Worm (Caenorhabditis elegans) whole organism, L4 larva: ENCODE measurements around the gene F14D7.18.

ENCODE experiments used
- D1046.2 ChIP-seq: fragments of 200-800 bp; sonication (Bioruptor generic); IDR thresholded peaks from 2 replicates; pipeline ENCODE4 v1.3.6; 2022; ENCODE audit warnings: missing genetic modification characterization, missing compliant biosample characterization
- F37D6.2 ChIP-seq: sonication (generic microtip); optimal IDR thresholded peaks from 2 replicates; lab custom pipeline; 2016; ENCODE audit warnings: mild to moderate bottlenecking, missing genetic modification characterization, missing compliant biosample characterization
- R02D3.7 ChIP-seq: fragments of 150-350 bp; sonication (generic microtip); optimal IDR thresholded peaks from 3 replicates; lab custom pipeline; 2014; ENCODE audit warnings: missing biosample characterization, missing genetic modification characterization
- T20F7.1 ChIP-seq: fragments of 200-800 bp; sonication (Bioruptor generic); optimal IDR thresholded peaks from 2 replicates; lab custom pipeline; 2018; ENCODE audit warnings: mild to moderate bottlenecking, missing genetic modification characterization, missing compliant biosample characterization
- T26A8.4 ChIP-seq: fragments of 200-800 bp; sonication (Bioruptor generic); IDR thresholded peaks from 2 replicates; pipeline ENCODE4 v1.3.6; 2022; ENCODE audit warnings: missing genetic modification characterization, missing compliant biosample characterization
- Y5F2A.4 ChIP-seq: fragments of 200-800 bp; sonication (Bioruptor generic); optimal IDR thresholded peaks from 2 replicates; lab custom pipeline; 2018; ENCODE audit warnings: mild to moderate bottlenecking, missing genetic modification characterization, missing compliant biosample characterization
- Y75B8A.6 ChIP-seq: fragments of 200-800 bp; sonication (Bioruptor generic); IDR thresholded peaks from 2 replicates; pipeline ENCODE4 v1.3.6; 2022; ENCODE audit warnings: missing genetic modification reagents, missing genetic modification characterization, missing compliant biosample characterization
- ZK337.2 ChIP-seq: fragments of 200-800 bp; sonication (Bioruptor generic); IDR thresholded peaks from 2 replicates; pipeline ENCODE4 v1.3.6; 2022; ENCODE audit warnings: missing genetic modification reagents, missing genetic modification characterization, missing compliant biosample characterization
- aha-1 ChIP-seq: fragments of 150-350 bp; peaks from one replicate; lab custom pipeline; 2014; ENCODE audit warnings: missing biosample characterization, missing genetic modification characterization
- arid-1 ChIP-seq: fragments of 200-800 bp; sonication (Bioruptor generic); conservative IDR thresholded peaks from 2 replicates; pipeline ENCODE4 v1.3.6; 2022; ENCODE audit warnings: missing genetic modification reagents, missing genetic modification characterization, missing compliant biosample characterization
- ceh-28 ChIP-seq: fragments of 150-350 bp; optimal IDR thresholded peaks from 2 replicates; lab custom pipeline; 2014; ENCODE audit warnings: missing biosample characterization, missing genetic modification reagents, missing genetic modification characterization
- ces-1 ChIP-seq: fragments of 150-350 bp; sonication (generic microtip); optimal IDR thresholded peaks from 4 replicates; lab custom pipeline; 2014; ENCODE audit warnings: missing biosample characterization, missing genetic modification reagents, missing genetic modification characterization
- cey-2 ChIP-seq: sonication (generic microtip); optimal IDR thresholded peaks from 3 replicates; lab custom pipeline; 2017; ENCODE audit warnings: missing genetic modification characterization, mild to moderate bottlenecking, missing compliant biosample characterization, antibody characterized with exemption, borderline replicate concordance; ENCODE audit not compliant: insufficient read depth
- daf-8 ChIP-seq: fragments of 200-800 bp; sonication (Bioruptor generic); IDR thresholded peaks from 2 replicates; pipeline ENCODE4 v1.3.6; 2022; ENCODE audit warnings: missing genetic modification characterization, missing compliant biosample characterization
- dmd-8 ChIP-seq: fragments of 200-800 bp; sonication (Bioruptor generic); IDR thresholded peaks from 2 replicates; pipeline ENCODE4 v1.3.6; 2022; ENCODE audit warnings: missing genetic modification characterization, missing compliant biosample characterization
- dmd-9 ChIP-seq: fragments of 200-800 bp; sonication (Bioruptor generic); IDR thresholded peaks from 2 replicates; pipeline ENCODE4 v1.3.6; 2022; ENCODE audit warnings: missing genetic modification reagents, missing genetic modification characterization, missing compliant biosample characterization
- dpl-1 ChIP-seq: fragments of 150-350 bp; optimal IDR thresholded peaks from 2 replicates; lab custom pipeline; 2014; ENCODE audit warnings: missing biosample characterization, missing genetic modification reagents, missing genetic modification characterization
- duxl-1 ChIP-seq: sonication (generic microtip); optimal IDR thresholded peaks from 2 replicates; lab custom pipeline; 2016; ENCODE audit warnings: mild to moderate bottlenecking, missing genetic modification characterization, moderate library complexity, missing compliant biosample characterization; ENCODE audit not compliant: poor library complexity
- egl-43 ChIP-seq: fragments of 200-800 bp; sonication (Bioruptor generic); IDR thresholded peaks from 2 replicates; pipeline ENCODE4 v1.3.6; 2022; ENCODE audit warnings: missing genetic modification reagents, missing genetic modification characterization, missing compliant biosample characterization
- hlh-30 ChIP-seq: sonication (generic microtip); optimal IDR thresholded peaks from 2 replicates; lab custom pipeline; 2017; ENCODE audit warnings: antibody characterized with exemption, mild to moderate bottlenecking, missing genetic modification characterization, missing compliant biosample characterization; ENCODE audit not compliant: insufficient read depth
- lim-7 ChIP-seq: fragments of 200-800 bp; sonication (Bioruptor generic); IDR thresholded peaks from 2 replicates; pipeline ENCODE4 v1.3.6; 2022; ENCODE audit warnings: missing genetic modification characterization, missing compliant biosample characterization
- lsy-2 ChIP-seq, 2 experiments: fragments of 150-350 bp in 1 of 2; sonication (generic microtip) in 1 of 2; optimal IDR thresholded peaks; 2 replicates each; lab custom pipeline; 2014 to 2017; ENCODE audit warnings: missing biosample characterization in 2 of 2, missing genetic modification characterization in 2 of 2
- madf-9 ChIP-seq: fragments of 200-800 bp; sonication (Bioruptor generic); conservative IDR thresholded peaks from 2 replicates; pipeline ENCODE4 v1.3.6; 2022; ENCODE audit warnings: missing genetic modification reagents, missing genetic modification characterization, missing compliant biosample characterization
- mep-1 ChIP-seq: fragments of 150-350 bp; sonication (generic microtip); optimal IDR thresholded peaks from 3 replicates; lab custom pipeline; 2014; ENCODE audit warnings: missing biosample characterization, missing genetic modification characterization
- nhr-10 ChIP-seq: fragments of 150-350 bp; optimal IDR thresholded peaks from 2 replicates; lab custom pipeline; 2014; ENCODE audit warnings: missing biosample characterization, missing genetic modification characterization
- nhr-111 ChIP-seq: fragments of 200-800 bp; sonication (Bioruptor generic); optimal IDR thresholded peaks from 2 replicates; lab custom pipeline; 2018; ENCODE audit warnings: mild to moderate bottlenecking, missing genetic modification characterization, missing compliant biosample characterization
- nhr-41 ChIP-seq: fragments of 200-800 bp; sonication (Bioruptor generic); IDR thresholded peaks from 2 replicates; pipeline ENCODE4 v1.3.6; 2022; ENCODE audit warnings: missing genetic modification reagents, missing genetic modification characterization, missing compliant biosample characterization
- nhr-42 ChIP-seq: fragments of 200-800 bp; sonication (Bioruptor generic); IDR thresholded peaks from 2 replicates; pipeline ENCODE4 v1.3.6; 2022; ENCODE audit warnings: missing genetic modification characterization, missing compliant biosample characterization
- nhr-48 ChIP-seq: sonication (generic microtip); optimal IDR thresholded peaks from 2 replicates; lab custom pipeline; 2016; ENCODE audit warnings: mild to moderate bottlenecking, missing genetic modification characterization, missing compliant biosample characterization
- nhr-6 ChIP-seq: fragments of 150-350 bp; optimal IDR thresholded peaks from 2 replicates; lab custom pipeline; 2014; ENCODE audit warnings: missing biosample characterization, missing genetic modification characterization
- pha-4 ChIP-seq, 2 experiments: fragments of 150-350 bp in 1 of 2; fragments of 200-800 bp in 1 of 2; sonication (Bioruptor generic) in 1 of 2; IDR thresholded peaks in 1 of 2; optimal IDR thresholded peaks in 1 of 2; 2 replicates each; pipeline versions ENCODE4 v1.3.6 to Lab custom; 2014 to 2022; ENCODE audit warnings: missing genetic modification characterization in 2 of 2, missing genetic modification reagents in 2 of 2, missing biosample characterization in 1 of 2, missing compliant biosample characterization in 1 of 2
- rbr-2 ChIP-seq: sonication (generic microtip); optimal IDR thresholded peaks from 2 replicates; lab custom pipeline; 2016; ENCODE audit warnings: missing genotype, missing genetic modification characterization, missing compliant biosample characterization
- set-16 ChIP-seq: fragments of 200-800 bp; sonication (Bioruptor generic); IDR thresholded peaks from 2 replicates; pipeline ENCODE4 v1.3.6; 2022; ENCODE audit warnings: missing genetic modification reagents, missing genetic modification characterization, missing compliant biosample characterization
- snpc-4 ChIP-seq: fragments of 150-350 bp; optimal IDR thresholded peaks from 2 replicates; lab custom pipeline; 2014; ENCODE audit warnings: missing biosample characterization, missing genetic modification characterization
- spr-3 ChIP-seq: fragments of 200-800 bp; sonication (Bioruptor generic); optimal IDR thresholded peaks from 2 replicates; lab custom pipeline; 2018; ENCODE audit warnings: mild to moderate bottlenecking, missing genetic modification characterization, missing compliant biosample characterization
- tra-1 ChIP-seq: fragments of 200-800 bp; sonication (Bioruptor generic); IDR thresholded peaks from 2 replicates; pipeline ENCODE4 v1.3.6; 2022; ENCODE audit warnings: missing genetic modification reagents, missing genetic modification characterization, missing compliant biosample characterization
- unc-130 ChIP-seq: sonication (generic microtip); optimal IDR thresholded peaks from 2 replicates; lab custom pipeline; 2016; ENCODE audit warnings: missing genetic modification reagents, missing genetic modification characterization, missing compliant biosample characterization
- unc-62 ChIP-seq, 3 experiments: fragments of 150-350 bp in 1 of 3; sonication (generic microtip); optimal IDR thresholded peaks in 2 of 3; peaks in 1 of 3; 1 replicate in 1 of 3; 2 replicates in 2 of 3; lab custom pipeline; 2014 to 2017; ENCODE audit warnings: missing biosample characterization in 3 of 3, missing genetic modification characterization in 3 of 3, missing genetic modification reagents in 3 of 3, missing genotype in 1 of 3
- zip-11 ChIP-seq: fragments of 200-800 bp; sonication (Bioruptor generic); IDR thresholded peaks from 2 replicates; pipeline ENCODE4 v1.3.6; 2022; ENCODE audit warnings: missing genetic modification characterization, missing compliant biosample characterization
- zip-2 ChIP-seq: fragments of 150-350 bp; optimal IDR thresholded peaks from 2 replicates; lab custom pipeline; 2014; ENCODE audit warnings: missing biosample characterization, missing genetic modification characterization

F14D7.18 gene

ce11 chrV:14322743-14323142 is 32.2 kb upstream of the F14D7.18 start, which contains the start of gene F47B8.3 (continued):
- peak; percentile 19 for TF ChIP-seq rbr-2 (tag; lab: Kevin White, UChicago)
- TF ChIP-seq lim-7 (GFP tag; lab: Robert Waterston, UW), result no peak
- TF ChIP-seq zip-11, result no peak

ce11 chrV:14320730-14321319 is 30.3 kb upstream of the F14D7.18 start:
- TF ChIP-seq set-16 (GFP tag; lab: Robert Waterston, UW), result peak; percentile 99
- no peak for TF ChIP-seq madf-9 (GFP tag; lab: Robert Waterston, UW)
- peak; percentile 33; the same call in 1 of the 2 replicates for TF ChIP-seq pha-4 (GFP tag; IDR thresholded peaks at IDR 0.05; lab: Robert Waterston, UW)
- TF ChIP-seq pha-4 (tag; optimal IDR thresholded peaks at IDR 0.05; lab: Kevin White, UChicago), result no peak
- no peak for TF ChIP-seq ceh-28 (tag; lab: Kevin White, UChicago)
- TF ChIP-seq nhr-111 (GFP tag; lab: Kevin White, UChicago), result no peak
- TF ChIP-seq lim-7 (GFP tag; lab: Robert Waterston, UW), result 0 out of 2 replicates have a peak, but pooled peaks have one; percentile 55
- no peak for TF ChIP-seq snpc-4
- TF ChIP-seq ces-1 (GFP tag; lab: Kevin White, UChicago), result no peak
- no peak for TF ChIP-seq arid-1 (GFP tag; lab: Robert Waterston, UW)
- TF ChIP-seq dmd-9 (GFP tag; lab: Robert Waterston, UW), result peak; percentile 24; the same call in 1 of the 2 replicates
- 0 out of 2 replicates have a peak, but pooled peaks have one; percentile 33 for TF ChIP-seq dmd-8 (GFP tag; lab: Robert Waterston, UW)
- no peak for TF ChIP-seq dpl-1 (GFP tag; lab: Kevin White, UChicago)
- no peak for TF ChIP-seq nhr-42 (GFP tag; lab: Robert Waterston, UW)
- no peak for TF ChIP-seq T26A8.4 (GFP tag; lab: Robert Waterston, UW)
- no peak for TF ChIP-seq daf-8 (GFP tag; lab: Robert Waterston, UW)

- no peak for TF ChIP-seq unc-130 (GFP tag; lab: Kevin White, UChicago)
- no peak for TF ChIP-seq pha-4 (GFP tag; IDR thresholded peaks at IDR 0.05; lab: Robert Waterston, UW)
- no peak for TF ChIP-seq pha-4 (tag; optimal IDR thresholded peaks at IDR 0.05; lab: Kevin White, UChicago)
- no peak for TF ChIP-seq ZK337.2 (GFP tag; lab: Robert Waterston, UW)
- TF ChIP-seq duxl-1 (tag; lab: Kevin White, UChicago), result no peak
- TF ChIP-seq lsy-2 (tag; optimal IDR thresholded peaks at IDR 0.05; lab: Kevin White, UChicago), result no peak
- TF ChIP-seq nhr-10 (tag; lab: Kevin White, UChicago), result no peak
- TF ChIP-seq T26A8.4 (GFP tag; lab: Robert Waterston, UW), result no peak
These were observed 29.7 kb upstream of the F14D7.18 start, which contains the start of gene F47B8.14 for ce11 chrV:14320246-14320645. Gene F47B8.14 (plus strand): TSS chrV:14320546.

ce11 chrV:14319101-14319781 is 28.7 kb upstream of the F14D7.18 start, which contains the start of gene F47B8.13:
Gene F47B8.13 (minus strand): TSS chrV:14319731.
- no peak for TF ChIP-seq zip-2
- TF ChIP-seq F37D6.2 (tag; lab: Kevin White, UChicago), result no peak
- no peak for TF ChIP-seq nhr-111 (GFP tag; lab: Kevin White, UChicago)
- TF ChIP-seq cey-2 (tag; lab: Kevin White, UChicago), result no peak
- TF ChIP-seq nhr-41 (GFP tag; lab: Robert Waterston, UW), result no peak
- TF ChIP-seq egl-43 (GFP tag; lab: Robert Waterston, UW), result no peak
- TF ChIP-seq R02D3.7 (tag; lab: Kevin White, UChicago), result no peak
- no peak for TF ChIP-seq spr-3 (GFP tag; lab: Kevin White, UChicago)
- no peak for TF ChIP-seq nhr-6 (tag; lab: Kevin White, UChicago)
- no peak for TF ChIP-seq Y75B8A.6 (GFP tag; lab: Robert Waterston, UW)
- no peak for TF ChIP-seq T20F7.1 (GFP tag; lab: Kevin White, UChicago)
- TF ChIP-seq daf-8 (GFP tag; lab: Robert Waterston, UW), result no peak
- TF ChIP-seq Y5F2A.4 (GFP tag; lab: Kevin White, UChicago), result no peak
- TF ChIP-seq mep-1 (tag; lab: Kevin White, UChicago), result no peak
- TF ChIP-seq dpl-1 (GFP tag; lab: Kevin White, UChicago), result no peak
- peak; percentile 21 for TF ChIP-seq aha-1 (tag; lab: Kevin White, UChicago)
- no peak for TF ChIP-seq hlh-30
- no peak for TF ChIP-seq tra-1 (GFP tag; lab: Robert Waterston, UW)
- TF ChIP-seq nhr-48, result no peak
- TF ChIP-seq set-16 (GFP tag; lab: Robert Waterston, UW), result peak; percentile 96
- TF ChIP-seq D1046.2 (GFP tag; lab: Robert Waterston, UW), result 0 out of 2 replicates have a peak, but pooled peaks have one; percentile 4
- no peak for TF ChIP-seq unc-62 (GFP tag; optimal IDR thresholded peaks at IDR 0.05 in 1 of 2; lab: Kevin White, UChicago)
- TF ChIP-seq unc-62 (tag; optimal IDR thresholded peaks at IDR 0.05; lab: Kevin White, UChicago), result no peak
